Fruit fly (Drosophila melanogaster): ENCODE data around the gene CG16952.
A peak's percentile ranks its signal among the peaks of the same experiment; 100 is the strongest.

CG16952 gene

DNA sequence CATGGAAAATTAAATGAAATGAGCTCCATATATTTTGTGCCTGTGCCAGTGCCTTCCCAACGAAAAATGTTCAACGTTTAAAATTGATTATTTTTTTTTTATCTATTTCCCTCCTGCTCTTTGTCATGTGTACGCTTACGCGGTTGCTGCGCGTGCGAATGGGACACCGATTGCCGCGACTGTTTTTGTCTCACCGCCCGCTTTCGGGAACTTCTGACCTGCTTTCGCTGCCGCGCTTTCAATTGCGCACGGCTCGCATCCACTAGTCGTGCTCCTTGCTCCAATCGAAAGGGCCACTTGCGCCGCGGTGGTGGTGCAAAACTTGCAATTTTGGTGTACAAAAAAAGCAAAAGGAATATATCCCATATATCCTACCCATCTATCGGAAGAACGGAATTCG, 9.5 kb upstream of the CG16952 start (continued):
- no peak for TF ChIP-seq Dip2 (GFP tag; IDR thresholded peaks at IDR 0.05)
- TF ChIP-seq crc (GFP tag; optimal IDR thresholded peaks at IDR 0.05): no peak
- TF ChIP-seq inv (GFP tag; IDR thresholded peaks at IDR 0.05; ENCODE audit: partially characterized antibody): no peak; the same call in 1 of the 2 replicates
- no peak for TF ChIP-seq CG9215 (GFP tag; IDR thresholded peaks at IDR 0.05)
- no peak for TF ChIP-seq Meics (GFP tag; optimal IDR thresholded peaks at IDR 0.05)
- no peak for TF ChIP-seq tin (GFP tag; optimal IDR thresholded peaks at IDR 0.05)
- TF ChIP-seq CG8290 (GFP tag; optimal IDR thresholded peaks at IDR 0.05): no peak
- peak in 1 of 2 experiments; percentile 77 for TF ChIP-seq CG8290 (tag; optimal IDR thresholded peaks at IDR 0.05)
- no peak for TF ChIP-seq lbe (GFP tag; optimal IDR thresholded peaks at IDR 0.05)
- TF ChIP-seq chif (GFP tag; optimal IDR thresholded peaks at IDR 0.05): no peak
- no peak for TF ChIP-seq tgo (GFP tag; IDR thresholded peaks at IDR 0.05)
- TF ChIP-seq emc (GFP tag; optimal IDR thresholded peaks at IDR 0.05): no peak
- TF ChIP-seq Optix (GFP tag; IDR thresholded peaks at IDR 0.05): no peak
- 0 out of 3 replicates have a peak, but pooled peaks have one; percentile 27 for TF ChIP-seq CG6791 (GFP tag; IDR thresholded peaks at IDR 0.05; ENCODE audit: partially characterized antibody)
- no peak for TF ChIP-seq repo (GFP tag; optimal IDR thresholded peaks at IDR 0.05)
- no peak for TF ChIP-seq CG12219 (GFP tag; optimal IDR thresholded peaks at IDR 0.05)
- no peak for TF ChIP-seq Dll (GFP tag; IDR thresholded peaks at IDR 0.05; ENCODE audit: partially characterized antibody)
- TF ChIP-seq pita (GFP tag; optimal IDR thresholded peaks at IDR 0.05): no peak
- TF ChIP-seq Dad (GFP tag; optimal IDR thresholded peaks at IDR 0.05): peak; percentile 16
- TF ChIP-seq dm (GFP tag; optimal IDR thresholded peaks at IDR 0.05): peak; percentile 29
- TF ChIP-seq vfl (GFP tag; optimal IDR thresholded peaks at IDR 0.05): no peak
- TF ChIP-seq Bteb2 (GFP tag; optimal IDR thresholded peaks at IDR 0.05): no peak
- no peak for TF ChIP-seq ERR (GFP tag; optimal IDR thresholded peaks at IDR 0.05)
- TF ChIP-seq NfI (GFP tag; optimal IDR thresholded peaks at IDR 0.05): no peak
- TF ChIP-seq CG10209 (GFP tag; optimal IDR thresholded peaks at IDR 0.05): no peak
- TF ChIP-seq psq (GFP tag; optimal IDR thresholded peaks at IDR 0.05): no peak
- no peak for TF ChIP-seq CG7357 (GFP tag; IDR thresholded peaks at IDR 0.05)
- no peak for TF ChIP-seq Dek (tag; optimal IDR thresholded peaks at IDR 0.05)
- TF ChIP-seq bsh (GFP tag; optimal IDR thresholded peaks at IDR 0.05): peak; percentile 2 to 28
- TF ChIP-seq gcm2 (GFP tag; optimal IDR thresholded peaks at IDR 0.05): no peak
- no peak for TF ChIP-seq gt (GFP tag; IDR thresholded peaks at IDR 0.05)
- no peak for TF ChIP-seq CG16779 (GFP tag; IDR thresholded peaks at IDR 0.05)
- TF ChIP-seq al (GFP tag; IDR thresholded peaks at IDR 0.05): no peak
- no peak for TF ChIP-seq Neu2 (GFP tag; optimal IDR thresholded peaks at IDR 0.05; ENCODE audit: borderline replicate concordance)
- no peak for TF ChIP-seq CG10274 (GFP tag; optimal IDR thresholded peaks at IDR 0.05)
- no peak for TF ChIP-seq phol (tag; optimal IDR thresholded peaks at IDR 0.05)
- TF ChIP-seq HLH4C (GFP tag; IDR thresholded peaks at IDR 0.05; ENCODE audit: partially characterized antibody): peak; percentile 15; the same call in 1 of the 3 replicates
- no peak for TF ChIP-seq CG2889 (GFP tag; IDR thresholded peaks at IDR 0.05)
- no peak for TF ChIP-seq pan (optimal IDR thresholded peaks at IDR 0.05)
- TF ChIP-seq pan (GFP tag; optimal IDR thresholded peaks at IDR 0.05 in 1 of 2, IDR thresholded peaks at IDR 0.05 in 1 of 2): peak in 1 of 2 experiments; percentile 69
- no peak for TF ChIP-seq Gsc (GFP tag; IDR thresholded peaks at IDR 0.05)
- no peak for TF ChIP-seq Oli (tag; optimal IDR thresholded peaks at IDR 0.05)
- TF ChIP-seq sqz (GFP tag; optimal IDR thresholded peaks at IDR 0.05): peak; percentile 99
- no peak for TF ChIP-seq hb (GFP tag; IDR thresholded peaks at IDR 0.05; ENCODE audit: partially characterized antibody)
- 0 out of 3 replicates have a peak, but pooled peaks have one; percentile 22 for TF ChIP-seq vnd (GFP tag; IDR thresholded peaks at IDR 0.05; ENCODE audit: partially characterized antibody)
- peak; percentile 36 for TF ChIP-seq CG13894 (tag; optimal IDR thresholded peaks at IDR 0.05)
- no peak for TF ChIP-seq Xrp1 (GFP tag; IDR thresholded peaks at IDR 0.05)
- no peak for TF ChIP-seq lola (GFP tag; optimal IDR thresholded peaks at IDR 0.05)
- peak; percentile 19 for TF ChIP-seq lilli (GFP tag; optimal IDR thresholded peaks at IDR 0.05)
- no peak for TF ChIP-seq nerfin-1 (tag; optimal IDR thresholded peaks at IDR 0.05)
- no peak for TF ChIP-seq CG5953 (GFP tag; IDR thresholded peaks at IDR 0.05)
- no peak for TF ChIP-seq Chrac-16 (GFP tag; optimal IDR thresholded peaks at IDR 0.05)

Data from whole organism, embryonic.